Fruit fly (Drosophila melanogaster): ENCODE data around the gene Nrg.
A peak's percentile ranks its signal among the peaks of the same experiment; 100 is the strongest.

The Nrg gene

DNA sequence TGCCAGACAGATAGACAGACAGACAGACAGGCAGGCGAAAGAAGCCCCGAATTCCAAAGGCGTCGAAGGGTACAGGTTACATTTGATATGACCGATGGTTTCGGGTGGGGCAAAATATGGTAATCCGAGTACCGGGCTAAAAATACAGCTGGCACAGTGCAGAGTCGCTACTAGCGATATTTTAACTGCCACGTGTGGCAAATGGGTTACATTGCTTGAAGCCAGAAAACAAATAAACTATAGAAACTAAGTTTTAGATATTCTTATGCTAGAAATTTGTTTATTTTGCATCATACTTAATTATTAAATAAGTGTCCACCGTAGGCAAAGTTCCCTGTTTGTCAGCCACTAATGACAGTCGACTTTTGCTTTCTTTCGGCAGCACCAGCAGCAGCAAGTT, 66.0 kb downstream of the Nrg start (continued):
- peak; percentile 30; the same call in 1 of the 2 replicates for TF ChIP-seq Ptx1 (GFP tag; IDR thresholded peaks at IDR 0.05)
- peak; percentile 19 for TF ChIP-seq HHEX (GFP tag; optimal IDR thresholded peaks at IDR 0.05)

- no peak for TF ChIP-seq ham (GFP tag; IDR thresholded peaks at IDR 0.05)
- no peak for TF ChIP-seq CG10366 (GFP tag; IDR thresholded peaks at IDR 0.05)
- no peak for TF ChIP-seq CG30431 (GFP tag; optimal IDR thresholded peaks at IDR 0.05)
- TF ChIP-seq mld (GFP tag; IDR thresholded peaks at IDR 0.05; ENCODE audit: partially characterized antibody), result peak; percentile 86; the same call in 2 of the 3 replicates
- TF ChIP-seq sna (GFP tag; IDR thresholded peaks at IDR 0.05; ENCODE audit: partially characterized antibody), result peak; percentile 81
- TF ChIP-seq ftz-f1 (GFP tag; optimal IDR thresholded peaks at IDR 0.05), result peak; percentile 94
- TF ChIP-seq ci (GFP tag; IDR thresholded peaks at IDR 0.05), result 0 out of 3 replicates have a peak, but pooled peaks have one; percentile 40
- TF ChIP-seq hbn (GFP tag; IDR thresholded peaks at IDR 0.05; ENCODE audit: partially characterized antibody), result peak; percentile 85
- TF ChIP-seq Gsc (GFP tag; IDR thresholded peaks at IDR 0.05), result no peak
- TF ChIP-seq CG15479 (GFP tag; optimal IDR thresholded peaks at IDR 0.05), result no peak
- TF ChIP-seq CG4854 (GFP tag; optimal IDR thresholded peaks at IDR 0.05), result no peak
- TF ChIP-seq shn (GFP tag; optimal IDR thresholded peaks at IDR 0.05), result no peak
- peak; percentile 85 for TF ChIP-seq inv (GFP tag; IDR thresholded peaks at IDR 0.05; ENCODE audit: partially characterized antibody)
- TF ChIP-seq CG9215 (GFP tag; IDR thresholded peaks at IDR 0.05), result no peak
- no peak for TF ChIP-seq CG16779 (GFP tag; IDR thresholded peaks at IDR 0.05)
- TF ChIP-seq CG8944 (GFP tag; optimal IDR thresholded peaks at IDR 0.05), result no peak
- TF ChIP-seq tap (tag; optimal IDR thresholded peaks at IDR 0.05), result no peak
- peak; percentile 34 for TF ChIP-seq YL-1 (GFP tag; optimal IDR thresholded peaks at IDR 0.05)
- TF ChIP-seq CG3065 (GFP tag; optimal IDR thresholded peaks at IDR 0.05), result no peak
- peak; percentile 43; the same call in 1 of the 3 replicates for TF ChIP-seq Dbx (GFP tag; IDR thresholded peaks at IDR 0.05)
- TF ChIP-seq kah (GFP tag; optimal IDR thresholded peaks at IDR 0.05), result no peak
- TF ChIP-seq CG13624 (GFP tag; optimal IDR thresholded peaks at IDR 0.05), result peak; percentile 23
- no peak for TF ChIP-seq Mes4 (GFP tag; optimal IDR thresholded peaks at IDR 0.05)
- TF ChIP-seq dysf (GFP tag; IDR thresholded peaks at IDR 0.05), result no peak
- TF ChIP-seq CG17186 (GFP tag; optimal IDR thresholded peaks at IDR 0.05), result peak; percentile 65
- TF ChIP-seq Camta (GFP tag; optimal IDR thresholded peaks at IDR 0.05), result no peak
- TF ChIP-seq slp2 (GFP tag; optimal IDR thresholded peaks at IDR 0.05), result no peak
- peak; percentile 27 for TF ChIP-seq CoRest (tag; optimal IDR thresholded peaks at IDR 0.05)
- TF ChIP-seq nerfin-1 (tag; optimal IDR thresholded peaks at IDR 0.05), result no peak
- TF ChIP-seq TFAM (GFP tag; optimal IDR thresholded peaks at IDR 0.05), result no peak
- peak; percentile 90 for TF ChIP-seq CG12659 (GFP tag; optimal IDR thresholded peaks at IDR 0.05)
- TF ChIP-seq HLH54F (GFP tag; optimal IDR thresholded peaks at IDR 0.05), result no peak
- TF ChIP-seq nom (GFP tag; optimal IDR thresholded peaks at IDR 0.05), result peak; percentile 17
- TF ChIP-seq CG2712 (tag; optimal IDR thresholded peaks at IDR 0.05), result peak; percentile 31
- TF ChIP-seq Atf6 (GFP tag; IDR thresholded peaks at IDR 0.05), result 0 out of 2 replicates have a peak, but pooled peaks have one; percentile 15
- no peak; the same call in 2 of the 3 replicates for TF ChIP-seq zfh1 (GFP tag; IDR thresholded peaks at IDR 0.05)
- TF ChIP-seq trem (tag; optimal IDR thresholded peaks at IDR 0.05), result peak; percentile 53
- no peak for TF ChIP-seq CG31441 (GFP tag; IDR thresholded peaks at IDR 0.05)
- TF ChIP-seq CG8089 (GFP tag; optimal IDR thresholded peaks at IDR 0.05), result no peak
- TF ChIP-seq amos (GFP tag; IDR thresholded peaks at IDR 0.05; ENCODE audit: partially characterized antibody), result peak; percentile 92
- peak; percentile 87 for TF ChIP-seq CG7963 (GFP tag; IDR thresholded peaks at IDR 0.05; ENCODE audit: partially characterized antibody)
- TF ChIP-seq CG7357 (GFP tag; IDR thresholded peaks at IDR 0.05), result peak; percentile 94
- no peak for TF ChIP-seq CG11093 (GFP tag; IDR thresholded peaks at IDR 0.05)
- TF ChIP-seq Fer1 (GFP tag; optimal IDR thresholded peaks at IDR 0.05), result peak; percentile 15
- TF ChIP-seq CG17361 (GFP tag; IDR thresholded peaks at IDR 0.05), result no peak
- TF ChIP-seq CG6854 (GFP tag; optimal IDR thresholded peaks at IDR 0.05), result no peak
- no peak for TF ChIP-seq CG6254 (GFP tag; optimal IDR thresholded peaks at IDR 0.05)
Observed at dm6 chrX:8588607-8589171, 71.5 kb downstream of the Nrg start, which contains the start of gene CG12081. TSS of gene CG12081 (plus strand) at chrX:8588811.
